Fruit fly (Drosophila melanogaster): ENCODE data around the gene Ama.

DNA sequence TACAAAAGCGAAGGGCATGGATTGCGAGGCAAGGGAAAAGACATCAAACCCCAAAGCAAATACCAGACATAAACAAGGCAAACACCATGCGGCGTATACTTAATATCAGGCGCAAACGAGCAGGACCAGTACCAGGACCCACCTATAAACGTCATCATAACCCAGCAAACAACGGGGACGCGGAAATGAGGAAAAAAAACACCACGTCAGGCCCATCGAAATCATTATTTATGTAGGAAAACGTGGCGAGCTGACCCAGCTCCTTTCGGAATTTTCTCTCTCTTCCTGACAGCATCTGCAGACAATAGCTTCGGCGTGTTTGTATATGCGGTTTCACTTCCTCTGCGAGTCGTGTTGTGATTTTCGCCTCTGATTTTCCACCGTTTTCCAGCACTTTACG is 14.4 kb downstream of the Ama start:
- TF ChIP-seq CG8478 (optimal IDR thresholded peaks at IDR 0.05), result no peak
- no peak for TF ChIP-seq CTCF (optimal IDR thresholded peaks at IDR 0.05)

All from S2 (cell line).